Worm (Caenorhabditis elegans): Measurements from ENCODE around the gene plpp-1.2.
A peak's percentile ranks its signal among the peaks of the same experiment; 100 is the strongest.

Gene plpp-1.2

ce11 chrII:6521316-6521715, 36.0 kb downstream of the plpp-1.2 start, which contains the start of gene toe-2:
Gene toe-2 (minus strand): TSS chrII:6521385.
- no peak for TF ChIP-seq xnd-1 (tag; optimal IDR thresholded peaks at IDR 0.05)
- TF ChIP-seq aptf-2 (GFP tag; conservative IDR thresholded peaks at IDR 0.05) = no peak
- TF ChIP-seq madf-6 (GFP tag; IDR thresholded peaks at IDR 0.05) = no peak
- no peak for TF ChIP-seq ccch-3 (GFP tag; optimal IDR thresholded peaks at IDR 0.05)
- no peak for TF ChIP-seq nhr-27 (tag; optimal IDR thresholded peaks at IDR 0.05)
- TF ChIP-seq lin-35 (GFP tag; optimal IDR thresholded peaks at IDR 0.05) = no peak
- no peak for TF ChIP-seq ztf-18 (tag; optimal IDR thresholded peaks at IDR 0.05)
- no peak for TF ChIP-seq bed-1 (GFP tag; IDR thresholded peaks at IDR 0.05)

DNA sequence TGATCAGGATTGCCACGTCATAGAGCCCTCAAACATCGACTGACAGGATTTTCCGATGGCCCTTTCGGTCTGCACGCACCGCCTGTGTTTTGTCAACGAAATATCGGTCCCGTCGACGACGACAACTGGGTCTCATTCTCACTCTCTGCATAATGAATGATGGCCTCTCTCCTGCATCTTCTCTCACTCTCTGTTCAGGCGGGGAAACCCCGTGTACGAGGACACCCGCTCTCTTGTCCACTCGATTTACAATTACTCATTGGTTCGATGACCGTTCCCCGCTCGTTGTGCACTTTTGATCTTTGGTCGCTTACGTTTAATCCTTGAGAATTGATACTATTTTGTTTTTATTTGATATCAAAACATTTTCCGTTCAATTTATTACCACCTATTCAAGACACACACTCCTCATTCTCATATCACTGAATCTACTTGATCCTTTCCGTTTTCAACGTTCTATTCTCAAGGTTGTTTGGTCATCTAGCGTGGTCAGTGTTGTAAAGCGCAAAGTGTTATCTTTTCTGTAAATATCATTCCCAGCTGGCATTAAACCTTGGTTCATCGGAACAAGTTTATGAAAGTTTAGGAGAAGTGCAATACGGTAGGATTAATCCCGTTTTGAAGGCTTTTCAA, 37.5 kb downstream of the plpp-1.2 start:
- peak; percentile 10 for TF ChIP-seq nhr-80 (tag; optimal IDR thresholded peaks at IDR 0.05)
- TF ChIP-seq hmg-1.2 (GFP tag; IDR thresholded peaks at IDR 0.05) = no peak
- TF ChIP-seq madf-8 (GFP tag; conservative IDR thresholded peaks at IDR 0.05) = no peak
- TF ChIP-seq madf-3 (GFP tag; IDR thresholded peaks at IDR 0.05) = no peak
- no peak for TF ChIP-seq ztf-26 (tag; optimal IDR thresholded peaks at IDR 0.05)
- no peak for TF ChIP-seq attf-5 (GFP tag; optimal IDR thresholded peaks at IDR 0.05)
- no peak for TF ChIP-seq F23B12.7 (tag; optimal IDR thresholded peaks at IDR 0.05; ENCODE audit: insufficient read depth)
- no peak for TF ChIP-seq hsf-1 (GFP tag; IDR thresholded peaks at IDR 0.05)
- TF ChIP-seq madf-6 (GFP tag; IDR thresholded peaks at IDR 0.05) = no peak
- no peak for TF ChIP-seq cebp-2 (GFP tag; IDR thresholded peaks at IDR 0.05)
- no peak for TF ChIP-seq K11D2.4 (GFP tag; IDR thresholded peaks at IDR 0.05)
- no peak for TF ChIP-seq cebp-1 (GFP tag; IDR thresholded peaks at IDR 0.05)
- TF ChIP-seq cebp-1 (tag; optimal IDR thresholded peaks at IDR 0.05) = no peak
- TF ChIP-seq B0261.1 (tag; optimal IDR thresholded peaks at IDR 0.05) = no peak
- no peak for TF ChIP-seq akir-1 (GFP tag; optimal IDR thresholded peaks at IDR 0.05)
- no peak for TF ChIP-seq fkh-3 (tag; optimal IDR thresholded peaks at IDR 0.05)
- TF ChIP-seq nhr-90 (tag; optimal IDR thresholded peaks at IDR 0.05) = peak; percentile 0
- no peak for TF ChIP-seq pha-4 (tag; optimal IDR thresholded peaks at IDR 0.05)
- no peak for TF ChIP-seq zfh-2 (GFP tag; conservative IDR thresholded peaks at IDR 0.05)
- TF ChIP-seq lin-26 (GFP tag; IDR thresholded peaks at IDR 0.05) = 0 out of 2 replicates have a peak, but pooled peaks have one; percentile 29
- TF ChIP-seq ceh-91 (GFP tag; IDR thresholded peaks at IDR 0.05) = no peak
- TF ChIP-seq ama-1 (optimal IDR thresholded peaks at IDR 0.05) = no peak
- TF ChIP-seq ama-1 (GFP tag; optimal IDR thresholded peaks at IDR 0.05) = no peak
- no peak for TF ChIP-seq madf-10 (tag; optimal IDR thresholded peaks at IDR 0.05)
- 0 out of 2 replicates have a peak, but pooled peaks have one; percentile 30 for TF ChIP-seq egl-44 (GFP tag; IDR thresholded peaks at IDR 0.05)
- no peak for TF ChIP-seq ztf-6 (GFP tag; IDR thresholded peaks at IDR 0.05)
- TF ChIP-seq lag-1 (GFP tag; IDR thresholded peaks at IDR 0.05) = no peak
- peak; percentile 10 for TF ChIP-seq die-1 (tag; optimal IDR thresholded peaks at IDR 0.05)
- TF ChIP-seq K12H6.12 (tag; optimal IDR thresholded peaks at IDR 0.05) = no peak
- no peak for TF ChIP-seq Y53F4B.3 (GFP tag; IDR thresholded peaks at IDR 0.05)
- TF ChIP-seq nfya-2 (GFP tag; IDR thresholded peaks at IDR 0.05) = no peak
- TF ChIP-seq F10E7.11 (tag; optimal IDR thresholded peaks at IDR 0.05) = no peak
- TF ChIP-seq nhr-27 (tag; optimal IDR thresholded peaks at IDR 0.05) = no peak
- no peak for TF ChIP-seq ztf-22 (GFP tag; optimal IDR thresholded peaks at IDR 0.05)
- TF ChIP-seq ccch-3 (GFP tag; optimal IDR thresholded peaks at IDR 0.05) = no peak
